Worm (Caenorhabditis elegans): ENCODE data around the gene F16H6.10.

ce11 chrV:18254483-18254882 lies 30.2 kb upstream of the F16H6.10 start, which contains the start of gene R10E8.5:
- TF ChIP-seq elt-3 (tag; optimal IDR thresholded peaks at IDR 0.05) (no peak), mab-5 (tag; optimal IDR thresholded peaks at IDR 0.05) (no peak), nhr-28 (tag; optimal IDR thresholded peaks at IDR 0.05) (no peak), nhr-12 (tag; optimal IDR thresholded peaks at IDR 0.05) (no peak), elt-1 (tag; optimal IDR thresholded peaks at IDR 0.05; ENCODE audit: borderline replicate concordance, insufficient read depth) (no peak), unc-62 (GFP tag; optimal IDR thresholded peaks at IDR 0.05) (no peak), lin-13 (tag; optimal IDR thresholded peaks at IDR 0.05) (no peak), snpc-4 (tag; optimal IDR thresholded peaks at IDR 0.05) (no peak), unc-39 (tag; optimal IDR thresholded peaks at IDR 0.05) (no peak), ces-1 (GFP tag; optimal IDR thresholded peaks at IDR 0.05) (no peak), nhr-237 (tag; optimal IDR thresholded peaks at IDR 0.05) (no peak), hlh-1 (tag; optimal IDR thresholded peaks at IDR 0.05) (no peak), flh-1 (GFP tag; optimal IDR thresholded peaks at IDR 0.05) (no peak)
